Worm (Caenorhabditis elegans) whole organism, young adult: Measurements from ENCODE around the gene Y45F10D.2.

ENCODE experiments used
- F22D6.2 ChIP-seq: sonication (generic microtip); optimal IDR thresholded peaks from 2 replicates; lab custom pipeline; 2016; ENCODE audit warnings: mild to moderate bottlenecking, missing genetic modification characterization, missing compliant biosample characterization
- F23B12.7 ChIP-seq: sonication (generic microtip); optimal IDR thresholded peaks from 2 replicates; lab custom pipeline; 2017; ENCODE audit warnings: missing genetic modification characterization, mild to moderate bottlenecking, missing compliant biosample characterization, antibody characterized with exemption, moderate library complexity; ENCODE audit not compliant: insufficient read depth
- F57C9.4 ChIP-seq: sonication (generic microtip); optimal IDR thresholded peaks from 2 replicates; lab custom pipeline; 2017; ENCODE audit warnings: mild to moderate bottlenecking, missing genetic modification characterization, missing compliant biosample characterization
- T07F8.4 ChIP-seq: sonication (generic microtip); optimal IDR thresholded peaks from 2 replicates; lab custom pipeline; 2016; ENCODE audit warnings: mild to moderate bottlenecking, missing genetic modification characterization, moderate library complexity, missing compliant biosample characterization
- T26A5.8 ChIP-seq: sonication (generic microtip); optimal IDR thresholded peaks from 2 replicates; lab custom pipeline; 2016; ENCODE audit warnings: missing genetic modification characterization, missing compliant biosample characterization
- Y53F4B.3 ChIP-seq: fragments of 200-800 bp; sonication (Bioruptor generic); IDR thresholded peaks from 2 replicates; pipeline ENCODE4 v1.3.6; 2022; ENCODE audit warnings: missing genetic modification reagents, missing genetic modification characterization, missing compliant biosample characterization
- Y56A3A.18 ChIP-seq: fragments of 200-800 bp; sonication (Bioruptor generic); IDR thresholded peaks from 2 replicates; pipeline ENCODE4 v1.3.6; 2022; ENCODE audit warnings: missing genetic modification reagents, missing genetic modification characterization, missing compliant biosample characterization
- Y67H2A.10 ChIP-seq: fragments of 200-800 bp; sonication (Bioruptor generic); conservative IDR thresholded peaks from 2 replicates; pipeline ENCODE4 v1.3.6; 2022; ENCODE audit warnings: missing genetic modification reagents, missing genetic modification characterization, missing compliant biosample characterization
- Y95B8A.8 ChIP-seq: fragments of 200-800 bp; sonication (Bioruptor generic); IDR thresholded peaks from 2 replicates; pipeline ENCODE4 v1.3.6; 2022; ENCODE audit warnings: missing genetic modification reagents, missing genetic modification characterization, missing compliant biosample characterization
- akir-1 ChIP-seq: fragments of 200-800 bp; sonication (Bioruptor generic); optimal IDR thresholded peaks from 2 replicates; lab custom pipeline; 2018; ENCODE audit warnings: mild to moderate bottlenecking, missing genetic modification characterization, moderate library complexity, missing compliant biosample characterization
- ama-1 ChIP-seq, 3 experiments: fragments of 150-350 bp in 1 of 3; sonication (generic microtip) in 2 of 3; optimal IDR thresholded peaks; 2 replicates each; lab custom pipeline; 2014 to 2018; ENCODE audit warnings: missing biosample characterization in 2 of 3, missing genetic modification characterization in 2 of 3, missing genetic modification reagents in 2 of 3
- athp-1 ChIP-seq: sonication (generic microtip); optimal IDR thresholded peaks from 2 replicates; lab custom pipeline; 2017; ENCODE audit warnings: mild to moderate bottlenecking, missing genetic modification characterization, missing compliant biosample characterization
- attf-5 ChIP-seq: fragments of 200-800 bp; sonication (Bioruptor generic); optimal IDR thresholded peaks from 2 replicates; lab custom pipeline; 2018; ENCODE audit warnings: mild to moderate bottlenecking, missing genetic modification characterization, missing compliant biosample characterization
- attf-6 ChIP-seq: fragments of 200-800 bp; sonication (Bioruptor generic); IDR thresholded peaks from 2 replicates; pipeline ENCODE4 v1.3.6; 2022; ENCODE audit warnings: missing genetic modification reagents, missing genetic modification characterization, missing compliant biosample characterization
- bed-1 ChIP-seq: fragments of 200-800 bp; sonication (Bioruptor generic); IDR thresholded peaks from 2 replicates; pipeline ENCODE4 v1.3.6; 2022; ENCODE audit warnings: missing genetic modification reagents, missing genetic modification characterization, missing compliant biosample characterization
- bed-2 ChIP-seq: fragments of 200-800 bp; sonication (Bioruptor generic); IDR thresholded peaks from 2 replicates; pipeline ENCODE4 v1.3.6; 2022; ENCODE audit warnings: missing genetic modification reagents, missing genetic modification characterization, missing compliant biosample characterization
- ccch-3 ChIP-seq: fragments of 200-800 bp; sonication (Bioruptor generic); optimal IDR thresholded peaks from 2 replicates; lab custom pipeline; 2018; ENCODE audit warnings: mild to moderate bottlenecking, missing genetic modification characterization, missing compliant biosample characterization
- cebp-2 ChIP-seq: fragments of 200-800 bp; sonication (Bioruptor generic); IDR thresholded peaks from 2 replicates; pipeline ENCODE4 v1.3.6; 2022; ENCODE audit warnings: missing genetic modification characterization, missing compliant biosample characterization
- ceh-100 ChIP-seq: fragments of 200-800 bp; sonication (Bioruptor generic); IDR thresholded peaks from 2 replicates; pipeline ENCODE4 v1.3.6; 2022; ENCODE audit warnings: missing genetic modification reagents, missing genetic modification characterization, missing compliant biosample characterization
- ceh-27 ChIP-seq: fragments of 200-800 bp; sonication (Bioruptor generic); optimal IDR thresholded peaks from 2 replicates; lab custom pipeline; 2018; ENCODE audit warnings: mild to moderate bottlenecking, missing genetic modification characterization, moderate library complexity, missing compliant biosample characterization
- ceh-79 ChIP-seq: sonication (generic microtip); optimal IDR thresholded peaks from 2 replicates; lab custom pipeline; 2017; ENCODE audit warnings: mild to moderate bottlenecking, missing genetic modification characterization, missing compliant biosample characterization
- chd-7 ChIP-seq: sonication (generic microtip); optimal IDR thresholded peaks from 2 replicates; lab custom pipeline; 2016; ENCODE audit warnings: mild to moderate bottlenecking, missing genetic modification characterization, moderate library complexity, missing compliant biosample characterization
- dox-1 ChIP-seq: fragments of 200-800 bp; sonication (Bioruptor generic); IDR thresholded peaks from 2 replicates; pipeline ENCODE4 v1.3.6; 2022; ENCODE audit warnings: missing genetic modification reagents, missing genetic modification characterization, missing compliant biosample characterization
- dpff-1 ChIP-seq: sonication (generic microtip); optimal IDR thresholded peaks from 2 replicates; lab custom pipeline; 2017; ENCODE audit warnings: mild to moderate bottlenecking, missing genetic modification characterization, missing compliant biosample characterization
- hmg-1.2 ChIP-seq: fragments of 200-800 bp; sonication (Bioruptor generic); IDR thresholded peaks from 2 replicates; pipeline ENCODE4 v1.3.6; 2022; ENCODE audit warnings: missing genetic modification reagents, missing genetic modification characterization, missing compliant biosample characterization
- hmg-20 ChIP-seq: fragments of 200-800 bp; sonication (Bioruptor generic); IDR thresholded peaks from 2 replicates; pipeline ENCODE4 v1.3.6; 2022; ENCODE audit warnings: missing genetic modification reagents, missing genetic modification characterization, missing compliant biosample characterization
- hsf-1 ChIP-seq: fragments of 200-800 bp; sonication (Bioruptor generic); IDR thresholded peaks from 2 replicates; pipeline ENCODE4 v1.3.6; 2022; ENCODE audit warnings: missing genetic modification reagents, missing genetic modification characterization, missing compliant biosample characterization
- let-526 ChIP-seq: fragments of 200-800 bp; sonication (Bioruptor generic); IDR thresholded peaks from 2 replicates; pipeline ENCODE4 v1.3.6; 2022; ENCODE audit warnings: missing genetic modification reagents, missing genetic modification characterization, missing compliant biosample characterization
- lin-54 ChIP-seq: fragments of 200-800 bp; sonication (Bioruptor generic); optimal IDR thresholded peaks from 2 replicates; lab custom pipeline; 2018; ENCODE audit warnings: mild to moderate bottlenecking, missing genetic modification characterization, missing compliant biosample characterization
- madf-8 ChIP-seq: fragments of 200-800 bp; sonication (Bioruptor generic); conservative IDR thresholded peaks from 2 replicates; pipeline ENCODE4 v1.3.6; 2022; ENCODE audit warnings: missing genetic modification reagents, missing genetic modification characterization, missing compliant biosample characterization
- nfya-1 ChIP-seq: sonication (generic microtip); optimal IDR thresholded peaks from 2 replicates; lab custom pipeline; 2017; ENCODE audit warnings: antibody characterized with exemption, missing compliant biosample characterization, missing genetic modification characterization, borderline replicate concordance; ENCODE audit not compliant: insufficient read depth
- nfyb-1 ChIP-seq: fragments of 200-800 bp; sonication (Bioruptor generic); IDR thresholded peaks from 2 replicates; pipeline ENCODE4 v1.3.6; 2022; ENCODE audit warnings: missing genetic modification reagents, missing genetic modification characterization, missing compliant biosample characterization
- nhr-27 ChIP-seq: fragments of 200-800 bp; sonication (Bioruptor generic); optimal IDR thresholded peaks from 2 replicates; lab custom pipeline; 2018; ENCODE audit warnings: mild to moderate bottlenecking, missing genetic modification characterization, moderate library complexity, missing compliant biosample characterization
- nhr-80 ChIP-seq: sonication (generic microtip); optimal IDR thresholded peaks from 2 replicates; lab custom pipeline; 2016; ENCODE audit warnings: missing genetic modification characterization, missing compliant biosample characterization
- rcor-1 ChIP-seq: fragments of 200-800 bp; sonication (Bioruptor generic); IDR thresholded peaks from 2 replicates; pipeline ENCODE4 v1.3.6; 2022; ENCODE audit warnings: missing genetic modification reagents, missing genetic modification characterization, missing compliant biosample characterization
- rec-8 ChIP-seq, 2 experiments: sonication (generic microtip); optimal IDR thresholded peaks; 2 replicates each; lab custom pipeline; 2016; ENCODE audit warnings: mild to moderate bottlenecking in 2 of 2, missing genetic modification characterization in 2 of 2, missing genetic modification reagents in 2 of 2, missing genotype in 2 of 2, missing biosample characterization in 1 of 2, missing compliant biosample characterization in 1 of 2, moderate library complexity in 1 of 2
- snpc-4 ChIP-seq, 5 experiments: fragments of 150-350 bp in 1 of 5; sonication (generic microtip) in 4 of 5; optimal IDR thresholded peaks; 2 replicates each; lab custom pipeline; 2014 to 2018; ENCODE audit warnings: missing genetic modification characterization in 5 of 5, missing biosample characterization in 3 of 5, antibody characterized with exemption in 2 of 5, mild to moderate bottlenecking in 2 of 5, missing compliant biosample characterization in 2 of 5, missing genotype in 2 of 5, moderate library complexity in 2 of 5, missing genetic modification reagents in 1 of 5
- sptf-2 ChIP-seq: fragments of 200-800 bp; sonication (Bioruptor generic); optimal IDR thresholded peaks from 2 replicates; lab custom pipeline; 2018; ENCODE audit warnings: mild to moderate bottlenecking, missing genetic modification characterization, missing compliant biosample characterization
- tbp1 ChIP-seq: fragments of 200-800 bp; sonication (Bioruptor generic); optimal IDR thresholded peaks from 2 replicates; lab custom pipeline; 2018; ENCODE audit warnings: mild to moderate bottlenecking, missing genetic modification characterization, missing compliant biosample characterization
- tbx-9 ChIP-seq: sonication (generic microtip); optimal IDR thresholded peaks from 2 replicates; lab custom pipeline; 2016; ENCODE audit warnings: borderline replicate concordance, missing genetic modification characterization, inconsistent platforms, missing compliant biosample characterization
- tlf-1 ChIP-seq: fragments of 200-800 bp; sonication (Bioruptor generic); optimal IDR thresholded peaks from 2 replicates; lab custom pipeline; 2018; ENCODE audit warnings: mild to moderate bottlenecking, missing genetic modification characterization, missing compliant biosample characterization
- xnd-1 ChIP-seq: sonication (generic microtip); optimal IDR thresholded peaks from 2 replicates; lab custom pipeline; 2016; ENCODE audit warnings: missing genotype, missing genetic modification reagents, missing genetic modification characterization, missing compliant biosample characterization
- ztf-18 ChIP-seq: sonication (generic microtip); optimal IDR thresholded peaks from 2 replicates; lab custom pipeline; 2016; ENCODE audit warnings: missing genotype, mild to moderate bottlenecking, missing genetic modification characterization, missing compliant biosample characterization
- ztf-22 ChIP-seq: fragments of 200-800 bp; sonication (Bioruptor generic); optimal IDR thresholded peaks from 2 replicates; lab custom pipeline; 2018; ENCODE audit warnings: mild to moderate bottlenecking, missing genetic modification characterization, moderate library complexity, missing compliant biosample characterization
- ztf-26 ChIP-seq: sonication (generic microtip); optimal IDR thresholded peaks from 2 replicates; lab custom pipeline; 2017; ENCODE audit warnings: missing genetic modification characterization, missing compliant biosample characterization

Gene Y45F10D.2

ce11 chrIV:13788652-13789051 is 14.2 kb upstream of the Y45F10D.2 start, which contains the start of the genes sas-6 and Y45F10D.7 (continued):
- no peak for TF ChIP-seq rec-8 (tag; optimal IDR thresholded peaks at IDR 0.05; lab: Kevin White, UChicago)
- TF ChIP-seq T26A5.8 = no peak
- TF ChIP-seq ceh-79 (tag; lab: Kevin White, UChicago) = no peak
- TF ChIP-seq Y56A3A.18 (GFP tag; lab: Robert Waterston, UW) = no peak
- TF ChIP-seq ztf-26 (tag; lab: Kevin White, UChicago) = no peak
- no peak for TF ChIP-seq madf-8 (GFP tag; lab: Robert Waterston, UW)
- peak; percentile 88 for TF ChIP-seq attf-6 (GFP tag; lab: Robert Waterston, UW)
- 0 out of 2 replicates have a peak, but pooled peaks have one; percentile 18 for TF ChIP-seq rcor-1 (GFP tag; lab: Robert Waterston, UW)
- TF ChIP-seq athp-1 = no peak
- no peak for TF ChIP-seq F57C9.4 (tag; lab: Kevin White, UChicago)
- no peak for TF ChIP-seq let-526 (GFP tag; lab: Robert Waterston, UW)
- no peak for TF ChIP-seq Y53F4B.3 (GFP tag; lab: Robert Waterston, UW)
- TF ChIP-seq ama-1 (optimal IDR thresholded peaks at IDR 0.05; lab: Kevin White, UChicago) = no peak
- TF ChIP-seq ama-1 (GFP tag; optimal IDR thresholded peaks at IDR 0.05; lab: Kevin White, UChicago) = no peak
- no peak for TF ChIP-seq cebp-2 (GFP tag; lab: Robert Waterston, UW)
- TF ChIP-seq bed-1 (GFP tag; lab: Robert Waterston, UW) = no peak
- no peak for TF ChIP-seq ceh-27
- no peak for TF ChIP-seq hsf-1
- no peak for TF ChIP-seq T07F8.4 (tag; lab: Kevin White, UChicago)
- TF ChIP-seq Y67H2A.10 (GFP tag; lab: Robert Waterston, UW) = no peak
- TF ChIP-seq nfya-1 = no peak
- no peak for TF ChIP-seq tlf-1 (GFP tag; lab: Kevin White, UChicago)
- no peak for TF ChIP-seq dpff-1
- no peak for TF ChIP-seq bed-2
- TF ChIP-seq xnd-1 = no peak
- no peak for TF ChIP-seq chd-7
- no peak for TF ChIP-seq nfyb-1 (GFP tag; lab: Robert Waterston, UW)
- no peak for TF ChIP-seq Y95B8A.8 (GFP tag; lab: Robert Waterston, UW)
- TF ChIP-seq akir-1 (GFP tag; lab: Kevin White, UChicago) = no peak
- peak; percentile 87 for TF ChIP-seq lin-54 (GFP tag; lab: Kevin White, UChicago)
- peak; percentile 71 for TF ChIP-seq F23B12.7 (tag; lab: Kevin White, UChicago)
- TF ChIP-seq ceh-100 = no peak
- no peak for TF ChIP-seq ccch-3 (GFP tag; lab: Kevin White, UChicago)
- TF ChIP-seq sptf-2 (GFP tag; lab: Kevin White, UChicago) = no peak
- no peak for TF ChIP-seq F22D6.2 (tag; lab: Kevin White, UChicago)
- TF ChIP-seq tbx-9 (tag; lab: Kevin White, UChicago) = no peak
- TF ChIP-seq hmg-1.2 (GFP tag; lab: Robert Waterston, UW) = peak; percentile 38; the same call in 1 of the 2 replicates
- no peak for TF ChIP-seq ztf-22 (GFP tag; lab: Kevin White, UChicago)
- TF ChIP-seq nhr-27 (tag; lab: Kevin White, UChicago) = no peak

ce11 chrIV:13786690-13787089 is 12.2 kb upstream of the Y45F10D.2 start, which contains the start of gene icap-1:
Gene icap-1, minus strand, starts transcription at chrIV:13786961.
- TF ChIP-seq tbp1 (GFP tag; lab: Kevin White, UChicago) (peak; percentile 4), nhr-80 (peak; percentile 66), attf-5 (peak; percentile 73), snpc-4 (GFP tag; optimal IDR thresholded peaks at IDR 0.05; lab: Kevin White, UChicago) (no peak), snpc-4 (tag; optimal IDR thresholded peaks at IDR 0.05; lab: Kevin White, UChicago) (peak in 1 of 4 experiments; percentile 60), hmg-20 (no peak), ztf-18 (tag; lab: Kevin White, UChicago) (peak; percentile 48), dox-1 (GFP tag; lab: Robert Waterston, UW) (0 out of 2 replicates have a peak, but pooled peaks have one; percentile 15), nhr-27 (tag; lab: Kevin White, UChicago) (no peak)
